Fruit fly (Drosophila melanogaster) whole organism, prepupa: ENCODE data around the gene Pdxk.

Source experiments
- Blimp-1 ChIP-seq: fragments of 200-800 bp; sonication (Bioruptor generic); optimal IDR thresholded peaks from 3 replicates; lab custom pipeline; 2017; ENCODE audit warnings: missing biosample characterization, missing genetic modification characterization, mild to moderate bottlenecking, moderate library complexity, missing genetic modification reagents
- CG11294 ChIP-seq: fragments of 200-800 bp; sonication (Bioruptor generic); IDR thresholded peaks from 2 replicates; pipeline ENCODE4 v1.3.6; 2022; ENCODE audit warnings: missing biosample characterization, missing genetic modification characterization
- CG11902 ChIP-seq: fragments of 200-800 bp; sonication (Bioruptor generic); optimal IDR thresholded peaks from 3 replicates; lab custom pipeline; 2016; ENCODE audit warnings: missing biosample characterization, missing genetic modification characterization
- CG16779 ChIP-seq: fragments of 200-800 bp; sonication (Bioruptor generic); optimal IDR thresholded peaks from 3 replicates; lab custom pipeline; 2017; ENCODE audit warnings: missing biosample characterization, mild to moderate bottlenecking, missing genetic modification characterization
- CG3032 ChIP-seq: fragments of 200-800 bp; optimal IDR thresholded peaks from 2 replicates; lab custom pipeline; 2019; ENCODE audit warnings: missing biosample characterization, mild to moderate bottlenecking, missing genetic modification characterization, moderate library complexity
- CG31627 ChIP-seq: fragments of 200-800 bp; sonication (Bioruptor generic); optimal IDR thresholded peaks from 3 replicates; lab custom pipeline; 2016; ENCODE audit warnings: missing biosample characterization, missing genetic modification characterization
- CG32006 ChIP-seq: fragments of 200-800 bp; sonication (Bioruptor generic); optimal IDR thresholded peaks from 3 replicates; lab custom pipeline; 2017; ENCODE audit warnings: missing biosample characterization, mild to moderate bottlenecking, missing genetic modification characterization
- CG34406 ChIP-seq: fragments of 200-800 bp; sonication (Bioruptor generic); optimal IDR thresholded peaks from 3 replicates; lab custom pipeline; 2016; ENCODE audit warnings: missing biosample characterization, missing genetic modification characterization
- CG3919 ChIP-seq: fragments of 200-800 bp; sonication (Bioruptor generic); optimal IDR thresholded peaks from 3 replicates; lab custom pipeline; 2016; ENCODE audit warnings: missing biosample characterization, missing genetic modification characterization
- CG6792 ChIP-seq: fragments of 200-800 bp; sonication (Bioruptor generic); optimal IDR thresholded peaks from 3 replicates; lab custom pipeline; 2016; ENCODE audit warnings: missing biosample characterization, missing genetic modification characterization
- CG8119 ChIP-seq: fragments of 200-800 bp; sonication (Bioruptor generic); IDR thresholded peaks from 3 replicates; pipeline ENCODE4 v1.3.6; 2022; ENCODE audit warnings: missing biosample characterization, missing genetic modification characterization
- CG8319 ChIP-seq: fragments of 200-800 bp; sonication (Bioruptor generic); optimal IDR thresholded peaks from 3 replicates; lab custom pipeline; 2016; ENCODE audit warnings: missing biosample characterization, missing genetic modification characterization
- CG8632 ChIP-seq: fragments of 200-800 bp; sonication (Bioruptor generic); optimal IDR thresholded peaks from 3 replicates; lab custom pipeline; 2016; ENCODE audit warnings: missing biosample characterization, missing genetic modification characterization
- Eip75B ChIP-seq: fragments of 200-800 bp; sonication (Bioruptor generic); optimal IDR thresholded peaks from 3 replicates; lab custom pipeline; 2016; ENCODE audit warnings: missing biosample characterization, missing genetic modification characterization
- Eip78C ChIP-seq: fragments of 200-800 bp; sonication (Bioruptor generic); peaks from one replicate; lab custom pipeline; 2016; ENCODE audit warnings: missing biosample characterization, missing genetic modification characterization
- Eip93F ChIP-seq: fragments of 200-800 bp; sonication (Bioruptor generic); optimal IDR thresholded peaks from 2 replicates; lab custom pipeline; 2016; ENCODE audit warnings: missing biosample characterization, mild to moderate bottlenecking, missing genetic modification characterization
- Ets21C ChIP-seq: fragments of 200-800 bp; sonication (Bioruptor generic); optimal IDR thresholded peaks from 3 replicates; lab custom pipeline; 2016; ENCODE audit warnings: missing biosample characterization, missing genetic modification characterization
- Ets96B ChIP-seq: fragments of 200-800 bp; optimal IDR thresholded peaks from 2 replicates; lab custom pipeline; 2019; ENCODE audit warnings: missing biosample characterization, mild to moderate bottlenecking, missing genetic modification characterization, moderate library complexity
- Gug ChIP-seq: fragments of 200-800 bp; sonication (Bioruptor generic); IDR thresholded peaks from 2 replicates; pipeline ENCODE4 v1.3.6; 2022; ENCODE audit warnings: missing biosample characterization, missing genetic modification characterization
- Hr39 ChIP-seq: fragments of 200-800 bp; sonication (Bioruptor generic); optimal IDR thresholded peaks from 2 replicates; lab custom pipeline; 2016; ENCODE audit warnings: missing biosample characterization, missing genetic modification characterization
- OdsH ChIP-seq: fragments of 200-800 bp; sonication (Bioruptor generic); optimal IDR thresholded peaks from 3 replicates; lab custom pipeline; 2016; ENCODE audit warnings: missing biosample characterization, missing genetic modification characterization
- Sox14 ChIP-seq: fragments of 200-800 bp; sonication (Bioruptor generic); optimal IDR thresholded peaks from 3 replicates; lab custom pipeline; 2016; ENCODE audit warnings: missing biosample characterization, missing genetic modification characterization
- Sox15 ChIP-seq: fragments of 200-800 bp; sonication (Bioruptor generic); optimal IDR thresholded peaks from 3 replicates; lab custom pipeline; 2016; ENCODE audit warnings: missing biosample characterization, missing genetic modification characterization
- achi ChIP-seq: fragments of 200-800 bp; sonication (Bioruptor generic); optimal IDR thresholded peaks from 3 replicates; lab custom pipeline; 2016; ENCODE audit warnings: missing biosample characterization, missing genetic modification characterization
- acj6 ChIP-seq: fragments of 200-800 bp; sonication (Bioruptor generic); optimal IDR thresholded peaks from 3 replicates; lab custom pipeline; 2016; ENCODE audit warnings: missing biosample characterization, missing genetic modification characterization
- cyc ChIP-seq: fragments of 200-800 bp; sonication (Bioruptor generic); optimal IDR thresholded peaks from 3 replicates; lab custom pipeline; 2016; ENCODE audit warnings: missing biosample characterization, missing genetic modification characterization
- dac ChIP-seq: fragments of 200-800 bp; sonication (Bioruptor generic); optimal IDR thresholded peaks from 2 replicates; lab custom pipeline; 2017; ENCODE audit warnings: missing biosample characterization, mild to moderate bottlenecking, missing genetic modification characterization
- esn ChIP-seq: fragments of 200-800 bp; sonication (Bioruptor generic); optimal IDR thresholded peaks from 2 replicates; lab custom pipeline; 2016; ENCODE audit warnings: missing biosample characterization, mild to moderate bottlenecking, missing genetic modification characterization, moderate library complexity
- fd59A ChIP-seq: fragments of 200-800 bp; sonication (Bioruptor generic); optimal IDR thresholded peaks from 2 replicates; lab custom pipeline; 2017; ENCODE audit warnings: missing biosample characterization, mild to moderate bottlenecking, missing genetic modification characterization, missing genetic modification reagents
- fd85E ChIP-seq: fragments of 200-800 bp; sonication (Bioruptor generic); optimal IDR thresholded peaks from 3 replicates; lab custom pipeline; 2016; ENCODE audit warnings: missing biosample characterization, missing genetic modification characterization
- fkh ChIP-seq: fragments of 200-800 bp; sonication (Bioruptor generic); optimal IDR thresholded peaks from 3 replicates; lab custom pipeline; 2017; ENCODE audit warnings: missing biosample characterization, mild to moderate bottlenecking, missing genetic modification characterization, moderate library complexity
- lz ChIP-seq: fragments of 200-800 bp; sonication (Bioruptor generic); optimal IDR thresholded peaks from 3 replicates; lab custom pipeline; 2016; ENCODE audit warnings: missing biosample characterization, missing genetic modification characterization
- net ChIP-seq: fragments of 200-800 bp; sonication (Bioruptor generic); optimal IDR thresholded peaks from 3 replicates; lab custom pipeline; 2016; ENCODE audit warnings: missing biosample characterization, missing genetic modification characterization
- svp ChIP-seq: fragments of 200-800 bp; sonication (Bioruptor generic); peaks from one replicate; lab custom pipeline; 2016; ENCODE audit warnings: missing biosample characterization, missing genetic modification characterization
- topi ChIP-seq: fragments of 200-800 bp; sonication (Bioruptor generic); optimal IDR thresholded peaks from 3 replicates; lab custom pipeline; 2016; ENCODE audit warnings: missing biosample characterization, missing genetic modification characterization
- vri ChIP-seq: fragments of 200-800 bp; sonication (Bioruptor generic); optimal IDR thresholded peaks from 3 replicates; lab custom pipeline; 2016; ENCODE audit warnings: missing biosample characterization, mild to moderate bottlenecking, missing genetic modification characterization

Pdxk gene

DNA sequence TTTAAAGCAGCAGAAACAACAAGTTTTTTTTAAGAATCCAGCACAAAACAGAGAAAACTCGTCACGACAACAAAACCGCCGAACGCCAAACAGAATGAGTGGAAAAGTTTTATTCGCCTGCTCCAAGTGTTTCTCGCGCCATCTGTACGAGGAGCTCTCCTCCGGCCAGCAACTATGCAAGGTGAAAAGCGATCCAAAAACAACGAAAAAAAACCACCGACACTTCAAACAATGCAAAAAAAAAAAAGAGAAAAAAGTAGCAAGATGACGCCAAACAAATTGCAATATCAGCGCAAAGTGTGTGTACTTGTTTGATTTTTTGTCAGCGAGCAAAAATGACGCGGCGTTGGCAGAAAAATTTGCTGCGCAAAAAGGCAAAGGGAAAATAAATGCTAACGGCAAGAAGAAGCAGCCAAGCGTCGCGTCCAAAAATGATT lies 7.3 kb downstream of the Pdxk start (continued):
- TF ChIP-seq CG8319 (no peak), lz (GFP tag; lab: Kevin White, UChicago) (no peak), Hr39 (GFP tag; lab: Kevin White, UChicago) (no peak), esn (GFP tag; lab: Kevin White, UChicago) (no peak), fd85E (GFP tag; lab: Kevin White, UChicago) (no peak), CG11902 (GFP tag; lab: Kevin White, UChicago) (no peak), CG32006 (GFP tag; lab: Kevin White, UChicago) (no peak), CG8632 (GFP tag; lab: Kevin White, UChicago) (no peak), CG16779 (peak; percentile 84), topi (GFP tag; lab: Kevin White, UChicago) (no peak), CG6792 (GFP tag; lab: Kevin White, UChicago) (no peak), CG11294 (GFP tag; lab: Robert Waterston, UW) (no peak), achi (no peak)

- TF ChIP-seq svp (GFP tag; lab: Kevin White, UChicago) (peak; percentile 77), Hr39 (GFP tag; lab: Kevin White, UChicago) (no peak)
Measured at dm6 chr3L:9368665-9369064, 8.5 kb downstream of the Pdxk start.

DNA sequence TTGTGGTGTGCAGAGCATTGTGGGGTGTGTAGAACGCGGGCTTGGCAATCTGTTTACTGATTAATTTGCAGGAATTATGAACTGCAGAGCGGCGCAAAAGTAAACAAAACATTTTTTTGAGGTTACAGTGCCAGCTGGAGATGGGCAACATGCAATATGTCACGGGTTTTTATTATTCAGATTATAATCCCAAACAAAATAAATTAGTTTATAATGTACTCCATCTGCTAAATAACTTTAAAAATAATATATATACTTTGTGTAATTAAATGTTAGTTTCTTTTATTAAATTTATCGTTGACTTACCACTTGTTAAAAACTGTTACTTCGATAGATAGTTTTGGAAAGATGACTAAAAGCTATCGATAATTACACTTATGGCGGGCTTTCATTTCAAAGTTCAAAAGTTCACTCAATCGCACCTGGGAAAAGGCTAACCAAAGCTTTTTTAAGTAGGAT lies 10.8 kb downstream of the Pdxk start, which contains the start of gene Fdx1:
Gene Fdx1, minus strand, starts transcription at position 332 of the 459 bp plus-strand sequence.
- peak; percentile 38 for TF ChIP-seq lz (GFP tag; lab: Kevin White, UChicago)
- peak; percentile 11 for TF ChIP-seq vri (GFP tag; lab: Kevin White, UChicago)
- peak; percentile 33 for TF ChIP-seq Ets96B (tag; lab: Kevin White, UChicago)
- peak; percentile 14 for TF ChIP-seq net
- TF ChIP-seq Sox15 (GFP tag; lab: Kevin White, UChicago): no peak
- TF ChIP-seq CG3032 (tag; lab: Kevin White, UChicago): peak; percentile 41
- TF ChIP-seq CG3919 (GFP tag; lab: Kevin White, UChicago): peak; percentile 43
- TF ChIP-seq fd59A (GFP tag; lab: Kevin White, UChicago): no peak
- no peak for TF ChIP-seq dac
- peak; percentile 25; the same call in 1 of the 3 replicates for TF ChIP-seq CG8119 (GFP tag; lab: Robert Waterston, UW)
- no peak for TF ChIP-seq Blimp-1 (GFP tag; lab: Kevin White, UChicago)
- TF ChIP-seq CG16779: no peak
- TF ChIP-seq achi: peak; percentile 25
- TF ChIP-seq CG31627 (GFP tag; lab: Kevin White, UChicago): peak; percentile 17
- TF ChIP-seq Gug (GFP tag; lab: Robert Waterston, UW): no peak
- peak; percentile 96 for TF ChIP-seq fkh (GFP tag; lab: Kevin White, UChicago)
- peak; percentile 26 for TF ChIP-seq cyc (GFP tag; lab: Kevin White, UChicago)
- TF ChIP-seq topi (GFP tag; lab: Kevin White, UChicago): peak; percentile 33
- peak; percentile 48 for TF ChIP-seq Sox14 (GFP tag; lab: Kevin White, UChicago)
- TF ChIP-seq Eip93F (GFP tag; lab: Kevin White, UChicago): peak; percentile 5
- peak; percentile 60 for TF ChIP-seq svp (GFP tag; lab: Kevin White, UChicago)
- TF ChIP-seq Ets21C (GFP tag; lab: Kevin White, UChicago): no peak
- peak; percentile 47 for TF ChIP-seq OdsH (GFP tag; lab: Kevin White, UChicago)
- TF ChIP-seq CG34406: no peak
- peak; percentile 71 for TF ChIP-seq Eip78C (GFP tag; lab: Kevin White, UChicago)
- no peak for TF ChIP-seq Hr39 (GFP tag; lab: Kevin White, UChicago)
- no peak for TF ChIP-seq acj6 (GFP tag; lab: Kevin White, UChicago)
- TF ChIP-seq esn (GFP tag; lab: Kevin White, UChicago): peak; percentile 55
- peak; percentile 30 for TF ChIP-seq Eip75B
